Fruit fly (Drosophila melanogaster): Measurements from ENCODE around the gene CG4766.

Gene CG4766

dm6 chrX:6024638-6025037 is 24.0 kb upstream of the CG4766 start (continued):
- TF ChIP-seq Dad (GFP tag; optimal IDR thresholded peaks at IDR 0.05): no peak
- TF ChIP-seq D19A (tag; optimal IDR thresholded peaks at IDR 0.05): peak; percentile 47
- TF ChIP-seq CG17385 (GFP tag; optimal IDR thresholded peaks at IDR 0.05): peak; percentile 4
- peak; percentile 21 for TF ChIP-seq CG5245 (GFP tag; optimal IDR thresholded peaks at IDR 0.05)
- TF ChIP-seq CG13123 (GFP tag; optimal IDR thresholded peaks at IDR 0.05): peak; percentile 7
- TF ChIP-seq inv (GFP tag; IDR thresholded peaks at IDR 0.05; ENCODE audit: partially characterized antibody): no peak
- no peak for TF ChIP-seq tna (GFP tag; IDR thresholded peaks at IDR 0.05; ENCODE audit: partially characterized antibody)
- no peak for TF ChIP-seq sr (GFP tag; IDR thresholded peaks at IDR 0.05)
- TF ChIP-seq bsh (GFP tag; optimal IDR thresholded peaks at IDR 0.05): peak in 1 of 2 experiments; percentile 77
- TF ChIP-seq CG2120 (GFP tag; optimal IDR thresholded peaks at IDR 0.05): no peak
- TF ChIP-seq ap (GFP tag; IDR thresholded peaks at IDR 0.05): no peak
- TF ChIP-seq Antp (GFP tag; optimal IDR thresholded peaks at IDR 0.05): peak; percentile 9
- TF ChIP-seq ssp (GFP tag; IDR thresholded peaks at IDR 0.05): no peak
- TF ChIP-seq vfl (GFP tag; optimal IDR thresholded peaks at IDR 0.05): peak; percentile 4
- TF ChIP-seq CG4328 (GFP tag; optimal IDR thresholded peaks at IDR 0.05): no peak
- TF ChIP-seq nom (GFP tag; optimal IDR thresholded peaks at IDR 0.05): no peak
- no peak for TF ChIP-seq CG3847 (GFP tag; IDR thresholded peaks at IDR 0.05)
- TF ChIP-seq mirr (GFP tag; optimal IDR thresholded peaks at IDR 0.05): no peak
- peak; percentile 43 for TF ChIP-seq CG7556 (GFP tag; optimal IDR thresholded peaks at IDR 0.05)
- TF ChIP-seq CG7357 (GFP tag; IDR thresholded peaks at IDR 0.05): no peak; the same call in 2 of the 3 replicates
- no peak for TF ChIP-seq bigmax (GFP tag; optimal IDR thresholded peaks at IDR 0.05)
- TF ChIP-seq CG2875 (GFP tag; optimal IDR thresholded peaks at IDR 0.05): peak; percentile 41
- TF ChIP-seq Fer3 (tag; optimal IDR thresholded peaks at IDR 0.05): no peak
- no peak for TF ChIP-seq Eip74EF (GFP tag; optimal IDR thresholded peaks at IDR 0.05)
- TF ChIP-seq ftz-f1 (GFP tag; optimal IDR thresholded peaks at IDR 0.05): no peak
- no peak for TF ChIP-seq crp (GFP tag; optimal IDR thresholded peaks at IDR 0.05)
- TF ChIP-seq nmo (GFP tag; optimal IDR thresholded peaks at IDR 0.05): peak; percentile 51
- TF ChIP-seq CG14050 (GFP tag; IDR thresholded peaks at IDR 0.05): no peak
- TF ChIP-seq Poxn (GFP tag; IDR thresholded peaks at IDR 0.05): no peak
- TF ChIP-seq CkIIα-i1 (GFP tag; IDR thresholded peaks at IDR 0.05): no peak
- TF ChIP-seq jigr1 (GFP tag; IDR thresholded peaks at IDR 0.05): peak; percentile 38; the same call in 1 of the 3 replicates
- no peak for TF ChIP-seq CG12236 (GFP tag; optimal IDR thresholded peaks at IDR 0.05)
- TF ChIP-seq CG3995 (GFP tag; optimal IDR thresholded peaks at IDR 0.05): no peak
- TF ChIP-seq chn (GFP tag; optimal IDR thresholded peaks at IDR 0.05): peak; percentile 68
- TF ChIP-seq CG1832 (GFP tag; optimal IDR thresholded peaks at IDR 0.05): no peak
- TF ChIP-seq unpg (GFP tag; optimal IDR thresholded peaks at IDR 0.05): peak; percentile 64
- no peak for TF ChIP-seq sug (tag; optimal IDR thresholded peaks at IDR 0.05)
- TF ChIP-seq CG2889 (GFP tag; IDR thresholded peaks at IDR 0.05): no peak
- TF ChIP-seq emc (GFP tag; optimal IDR thresholded peaks at IDR 0.05): no peak
- no peak for TF ChIP-seq CG17912 (GFP tag; optimal IDR thresholded peaks at IDR 0.05)
- TF ChIP-seq sima (GFP tag; optimal IDR thresholded peaks at IDR 0.05): no peak
- TF ChIP-seq CG8359 (GFP tag; optimal IDR thresholded peaks at IDR 0.05; ENCODE audit: borderline replicate concordance): peak; percentile 1
- TF ChIP-seq gt (GFP tag; IDR thresholded peaks at IDR 0.05): no peak
- TF ChIP-seq jing (GFP tag; optimal IDR thresholded peaks at IDR 0.05): peak; percentile 44
- TF ChIP-seq CG18764 (GFP tag; optimal IDR thresholded peaks at IDR 0.05): peak; percentile 2
- no peak for TF ChIP-seq pzg (GFP tag; optimal IDR thresholded peaks at IDR 0.05)
- TF ChIP-seq run (tag; optimal IDR thresholded peaks at IDR 0.05): no peak
- no peak for TF ChIP-seq exex (tag; optimal IDR thresholded peaks at IDR 0.05)
- no peak for TF ChIP-seq Ravus (GFP tag; IDR thresholded peaks at IDR 0.05)
- no peak for TF ChIP-seq CG3065 (GFP tag; optimal IDR thresholded peaks at IDR 0.05)
- TF ChIP-seq dm (GFP tag; optimal IDR thresholded peaks at IDR 0.05): peak; percentile 1

All from whole organism, embryonic.